Worm (Caenorhabditis elegans) whole organism, young adult: ENCODE data around the gene mcm-2.

Experiments
- F22D6.2 ChIP-seq: sonication (generic microtip); optimal IDR thresholded peaks from 2 replicates; lab custom pipeline; 2016; ENCODE audit warnings: mild to moderate bottlenecking, missing genetic modification characterization, missing compliant biosample characterization
- F23B12.7 ChIP-seq: sonication (generic microtip); optimal IDR thresholded peaks from 2 replicates; lab custom pipeline; 2017; ENCODE audit warnings: missing genetic modification characterization, mild to moderate bottlenecking, missing compliant biosample characterization, antibody characterized with exemption, moderate library complexity; ENCODE audit not compliant: insufficient read depth
- F33H1.4 ChIP-seq: fragments of 200-800 bp; sonication (Bioruptor generic); IDR thresholded peaks from 2 replicates; pipeline ENCODE4 v1.3.6; 2022; ENCODE audit warnings: missing genetic modification reagents, missing genetic modification characterization, missing compliant biosample characterization
- F55B11.4 ChIP-seq: sonication (generic microtip); optimal IDR thresholded peaks from 2 replicates; lab custom pipeline; 2016; ENCODE audit warnings: missing compliant biosample characterization, missing genetic modification characterization, borderline replicate concordance; ENCODE audit not compliant: insufficient read depth
- F57A8.1 ChIP-seq: fragments of 200-800 bp; sonication (Bioruptor generic); optimal IDR thresholded peaks from 2 replicates; lab custom pipeline; 2018; ENCODE audit warnings: mild to moderate bottlenecking, missing genetic modification characterization, moderate library complexity, missing compliant biosample characterization
- K12H6.12 ChIP-seq: fragments of 200-800 bp; sonication (Bioruptor generic); optimal IDR thresholded peaks from 2 replicates; lab custom pipeline; 2018; ENCODE audit warnings: mild to moderate bottlenecking, missing genetic modification characterization, missing compliant biosample characterization
- T26A5.8 ChIP-seq: sonication (generic microtip); optimal IDR thresholded peaks from 2 replicates; lab custom pipeline; 2016; ENCODE audit warnings: missing genetic modification characterization, missing compliant biosample characterization
- Y53G8AR.9 ChIP-seq: fragments of 200-800 bp; sonication (Bioruptor generic); conservative IDR thresholded peaks from 2 replicates; pipeline ENCODE4 v1.3.6; 2022; ENCODE audit warnings: missing genetic modification reagents, missing genetic modification characterization, missing compliant biosample characterization
- Y67H2A.10 ChIP-seq: fragments of 200-800 bp; sonication (Bioruptor generic); conservative IDR thresholded peaks from 2 replicates; pipeline ENCODE4 v1.3.6; 2022; ENCODE audit warnings: missing genetic modification reagents, missing genetic modification characterization, missing compliant biosample characterization
- Y79H2A.3 ChIP-seq: fragments of 200-800 bp; sonication (Bioruptor generic); conservative IDR thresholded peaks from 2 replicates; pipeline ENCODE4 v1.3.6; 2022; ENCODE audit warnings: missing genetic modification reagents, missing genetic modification characterization, missing compliant biosample characterization
- ZK185.1 ChIP-seq: sonication (generic microtip); optimal IDR thresholded peaks from 2 replicates; lab custom pipeline; 2016; ENCODE audit warnings: mild to moderate bottlenecking, missing genetic modification characterization, missing compliant biosample characterization; ENCODE audit not compliant: poor library complexity, severe bottlenecking
- akir-1 ChIP-seq: fragments of 200-800 bp; sonication (Bioruptor generic); optimal IDR thresholded peaks from 2 replicates; lab custom pipeline; 2018; ENCODE audit warnings: mild to moderate bottlenecking, missing genetic modification characterization, moderate library complexity, missing compliant biosample characterization
- ama-1 ChIP-seq, 3 experiments: fragments of 150-350 bp in 1 of 3; sonication (generic microtip) in 2 of 3; optimal IDR thresholded peaks; 2 replicates each; lab custom pipeline; 2014 to 2018; ENCODE audit warnings: missing biosample characterization in 2 of 3, missing genetic modification characterization in 2 of 3, missing genetic modification reagents in 2 of 3
- aptf-3 ChIP-seq: fragments of 200-800 bp; sonication (Bioruptor generic); IDR thresholded peaks from 2 replicates; pipeline ENCODE4 v1.3.6; 2022; ENCODE audit warnings: missing genetic modification characterization, missing compliant biosample characterization
- atf-7 ChIP-seq: sonication (generic microtip); optimal IDR thresholded peaks from 2 replicates; lab custom pipeline; 2017; ENCODE audit warnings: mild to moderate bottlenecking, missing genetic modification characterization, missing compliant biosample characterization
- athp-1 ChIP-seq: sonication (generic microtip); optimal IDR thresholded peaks from 2 replicates; lab custom pipeline; 2017; ENCODE audit warnings: mild to moderate bottlenecking, missing genetic modification characterization, missing compliant biosample characterization
- attf-6 ChIP-seq: fragments of 200-800 bp; sonication (Bioruptor generic); IDR thresholded peaks from 2 replicates; pipeline ENCODE4 v1.3.6; 2022; ENCODE audit warnings: missing genetic modification reagents, missing genetic modification characterization, missing compliant biosample characterization
- bed-1 ChIP-seq: fragments of 200-800 bp; sonication (Bioruptor generic); IDR thresholded peaks from 2 replicates; pipeline ENCODE4 v1.3.6; 2022; ENCODE audit warnings: missing genetic modification reagents, missing genetic modification characterization, missing compliant biosample characterization
- ccch-3 ChIP-seq: fragments of 200-800 bp; sonication (Bioruptor generic); optimal IDR thresholded peaks from 2 replicates; lab custom pipeline; 2018; ENCODE audit warnings: mild to moderate bottlenecking, missing genetic modification characterization, missing compliant biosample characterization
- cebp-1 ChIP-seq, 2 experiments: fragments of 200-800 bp in 1 of 2; sonication (Bioruptor generic) in 1 of 2; sonication (generic microtip) in 1 of 2; IDR thresholded peaks in 1 of 2; optimal IDR thresholded peaks in 1 of 2; 2 replicates each; pipeline versions ENCODE4 v1.3.6 to Lab custom; 2017 to 2022; ENCODE audit warnings: missing compliant biosample characterization in 2 of 2, missing genetic modification characterization in 2 of 2, mild to moderate bottlenecking in 1 of 2, missing genetic modification reagents in 1 of 2, moderate library complexity in 1 of 2
- ceh-27 ChIP-seq: fragments of 200-800 bp; sonication (Bioruptor generic); optimal IDR thresholded peaks from 2 replicates; lab custom pipeline; 2018; ENCODE audit warnings: mild to moderate bottlenecking, missing genetic modification characterization, moderate library complexity, missing compliant biosample characterization
- ceh-58 ChIP-seq: fragments of 200-800 bp; sonication (Bioruptor generic); IDR thresholded peaks from 2 replicates; pipeline ENCODE4 v1.3.6; 2022; ENCODE audit warnings: missing genetic modification characterization, missing compliant biosample characterization
- die-1 ChIP-seq: sonication (generic microtip); optimal IDR thresholded peaks from 2 replicates; lab custom pipeline; 2016; ENCODE audit warnings: missing genotype, mild to moderate bottlenecking, missing genetic modification characterization, missing compliant biosample characterization
- egrh-3 ChIP-seq: fragments of 200-800 bp; sonication (Bioruptor generic); IDR thresholded peaks from 2 replicates; pipeline ENCODE4 v1.3.6; 2022; ENCODE audit warnings: missing genetic modification reagents, missing genetic modification characterization, missing compliant biosample characterization
- gei-17 ChIP-seq: fragments of 200-800 bp; sonication (Bioruptor generic); optimal IDR thresholded peaks from 2 replicates; lab custom pipeline; 2018; ENCODE audit warnings: mild to moderate bottlenecking, missing genetic modification characterization, missing compliant biosample characterization
- him-1 ChIP-seq: sonication (generic microtip); optimal IDR thresholded peaks from 2 replicates; lab custom pipeline; 2016; ENCODE audit warnings: missing genotype, missing genetic modification reagents, missing genetic modification characterization, missing compliant biosample characterization
- hmg-1.2 ChIP-seq: fragments of 200-800 bp; sonication (Bioruptor generic); IDR thresholded peaks from 2 replicates; pipeline ENCODE4 v1.3.6; 2022; ENCODE audit warnings: missing genetic modification reagents, missing genetic modification characterization, missing compliant biosample characterization
- hmg-20 ChIP-seq: fragments of 200-800 bp; sonication (Bioruptor generic); IDR thresholded peaks from 2 replicates; pipeline ENCODE4 v1.3.6; 2022; ENCODE audit warnings: missing genetic modification reagents, missing genetic modification characterization, missing compliant biosample characterization
- lin-40 ChIP-seq: sonication (generic microtip); optimal IDR thresholded peaks from 2 replicates; lab custom pipeline; 2016; ENCODE audit warnings: missing genetic modification characterization, mild to moderate bottlenecking, missing compliant biosample characterization, missing genotype, missing genetic modification reagents
- lsl-1 ChIP-seq: fragments of 200-800 bp; sonication (Bioruptor generic); optimal IDR thresholded peaks from 2 replicates; lab custom pipeline; 2018; ENCODE audit warnings: mild to moderate bottlenecking, missing genetic modification characterization, moderate library complexity, missing compliant biosample characterization
- lsy-27 ChIP-seq: sonication (generic microtip); optimal IDR thresholded peaks from 2 replicates; lab custom pipeline; 2017; ENCODE audit warnings: missing genetic modification characterization, mild to moderate bottlenecking, missing compliant biosample characterization, antibody characterized with exemption, missing genotype, borderline replicate concordance; ENCODE audit not compliant: insufficient read depth
- madf-10 ChIP-seq: sonication (generic microtip); optimal IDR thresholded peaks from 2 replicates; lab custom pipeline; 2016; ENCODE audit warnings: mild to moderate bottlenecking, missing genetic modification characterization, missing compliant biosample characterization
- madf-6 ChIP-seq: fragments of 200-800 bp; sonication (Bioruptor generic); IDR thresholded peaks from 2 replicates; pipeline ENCODE4 v1.3.6; 2022; ENCODE audit warnings: missing genetic modification reagents, missing genetic modification characterization, missing compliant biosample characterization
- mel-28 ChIP-seq: sonication (generic microtip); optimal IDR thresholded peaks from 2 replicates; lab custom pipeline; 2016; ENCODE audit warnings: borderline replicate concordance, mild to moderate bottlenecking, missing genetic modification characterization, missing compliant biosample characterization
- nfya-2 ChIP-seq: fragments of 200-800 bp; sonication (Bioruptor generic); IDR thresholded peaks from 2 replicates; pipeline ENCODE4 v1.3.6; 2022; ENCODE audit warnings: missing genetic modification reagents, missing genetic modification characterization, missing compliant biosample characterization
- nhr-80 ChIP-seq: sonication (generic microtip); optimal IDR thresholded peaks from 2 replicates; lab custom pipeline; 2016; ENCODE audit warnings: missing genetic modification characterization, missing compliant biosample characterization
- nhr-90 ChIP-seq: sonication (generic microtip); optimal IDR thresholded peaks from 2 replicates; lab custom pipeline; 2016; ENCODE audit warnings: missing genotype, mild to moderate bottlenecking, missing genetic modification characterization, missing compliant biosample characterization
- rcor-1 ChIP-seq: fragments of 200-800 bp; sonication (Bioruptor generic); IDR thresholded peaks from 2 replicates; pipeline ENCODE4 v1.3.6; 2022; ENCODE audit warnings: missing genetic modification reagents, missing genetic modification characterization, missing compliant biosample characterization
- rpc-1 ChIP-seq, 2 experiments: fragments of 150-350 bp in 1 of 2; sonication (generic microtip) in 1 of 2; optimal IDR thresholded peaks; 2 replicates each; lab custom pipeline; 2014 to 2018; ENCODE audit warnings: missing biosample characterization in 1 of 2, missing genetic modification characterization in 1 of 2, missing genetic modification reagents in 1 of 2, missing genotype in 1 of 2
- sdz-38 ChIP-seq: sonication (generic microtip); optimal IDR thresholded peaks from 2 replicates; lab custom pipeline; 2016; ENCODE audit warnings: missing genotype, missing genetic modification characterization, missing compliant biosample characterization
- snpc-3.4 ChIP-seq: sonication (generic microtip); optimal IDR thresholded peaks from 2 replicates; lab custom pipeline; 2017; ENCODE audit warnings: missing genetic modification characterization, mild to moderate bottlenecking, missing compliant biosample characterization, antibody characterized with exemption, moderate library complexity, missing genotype, missing genetic modification reagents
- somi-1 ChIP-seq: fragments of 200-800 bp; sonication (Bioruptor generic); optimal IDR thresholded peaks from 2 replicates; lab custom pipeline; 2018; ENCODE audit warnings: mild to moderate bottlenecking, missing genetic modification characterization, missing compliant biosample characterization
- unc-130 ChIP-seq: sonication (generic microtip); optimal IDR thresholded peaks from 2 replicates; lab custom pipeline; 2016; ENCODE audit warnings: missing genetic modification reagents, missing genetic modification characterization, missing compliant biosample characterization
- unc-62 ChIP-seq: fragments of 150-350 bp; optimal IDR thresholded peaks from 2 replicates; lab custom pipeline; 2014; ENCODE audit warnings: missing biosample characterization, missing genetic modification reagents, missing genetic modification characterization
- xnd-1 ChIP-seq: sonication (generic microtip); optimal IDR thresholded peaks from 2 replicates; lab custom pipeline; 2016; ENCODE audit warnings: missing genotype, missing genetic modification reagents, missing genetic modification characterization, missing compliant biosample characterization
- ztf-26 ChIP-seq: sonication (generic microtip); optimal IDR thresholded peaks from 2 replicates; lab custom pipeline; 2017; ENCODE audit warnings: missing genetic modification characterization, missing compliant biosample characterization
- ztf-3 ChIP-seq: fragments of 200-800 bp; sonication (Bioruptor generic); optimal IDR thresholded peaks from 2 replicates; lab custom pipeline; 2018; ENCODE audit warnings: mild to moderate bottlenecking, missing genetic modification characterization, missing compliant biosample characterization

The mcm-2 gene

ce11 chrII:12006575-12007098 lies at the start of gene mcm-2 (continued):
- TF ChIP-seq athp-1 (tag; lab: Kevin White, UChicago) (peak; percentile 86), nhr-80 (tag; lab: Kevin White, UChicago) (peak; percentile 10), rcor-1 (peak; percentile 86), F55B11.4 (tag; lab: Kevin White, UChicago) (no peak), Y67H2A.10 (peak; percentile 71; the same call in 1 of the 2 replicates), die-1 (peak; percentile 36), madf-6 (GFP tag; lab: Robert Waterston, UW) (peak; percentile 99), F57A8.1 (no peak), lsl-1 (GFP tag; lab: Kevin White, UChicago) (peak; percentile 90), unc-130 (GFP tag; lab: Kevin White, UChicago) (peak; percentile 91), Y79H2A.3 (GFP tag; lab: Robert Waterston, UW) (peak; percentile 65; the same call in 1 of the 2 replicates), him-1 (tag; lab: Kevin White, UChicago) (no peak), xnd-1 (peak; percentile 97), nfya-2 (GFP tag; lab: Robert Waterston, UW) (no peak), Y53G8AR.9 (GFP tag; lab: Robert Waterston, UW) (peak; percentile 93; the same call in 1 of the 2 replicates), ama-1 (optimal IDR thresholded peaks at IDR 0.05; lab: Kevin White, UChicago) (no peak), ama-1 (GFP tag; optimal IDR thresholded peaks at IDR 0.05; lab: Kevin White, UChicago) (no peak), attf-6 (GFP tag; lab: Robert Waterston, UW) (peak; percentile 84), egrh-3 (GFP tag; lab: Robert Waterston, UW) (no peak), nhr-90 (tag; lab: Kevin White, UChicago) (no peak), ceh-58 (GFP tag; lab: Robert Waterston, UW) (no peak), ztf-26 (tag; lab: Kevin White, UChicago) (no peak), unc-62 (GFP tag; lab: Kevin White, UChicago) (no peak), cebp-1 (GFP tag; IDR thresholded peaks at IDR 0.05; lab: Robert Waterston, UW) (no peak), cebp-1 (tag; optimal IDR thresholded peaks at IDR 0.05; lab: Kevin White, UChicago) (no peak), F23B12.7 (tag; lab: Kevin White, UChicago) (peak; percentile 69), ccch-3 (GFP tag; lab: Kevin White, UChicago) (no peak), hmg-20 (GFP tag; lab: Robert Waterston, UW) (no peak), ztf-3 (GFP tag; lab: Kevin White, UChicago) (no peak), snpc-3.4 (tag; lab: Kevin White, UChicago) (peak; percentile 95), ceh-27 (GFP tag; lab: Kevin White, UChicago) (no peak), hmg-1.2 (GFP tag; lab: Robert Waterston, UW) (peak; percentile 73), rpc-1 (optimal IDR thresholded peaks at IDR 0.05; lab: Kevin White, UChicago) (no peak), rpc-1 (tag; optimal IDR thresholded peaks at IDR 0.05; lab: Kevin White, UChicago) (peak; percentile 9), sdz-38 (no peak), gei-17 (GFP tag; lab: Kevin White, UChicago) (no peak), F33H1.4 (peak; percentile 90), madf-10 (tag; lab: Kevin White, UChicago) (no peak), bed-1 (GFP tag; lab: Robert Waterston, UW) (no peak), lsy-27 (no peak), aptf-3 (GFP tag; lab: Robert Waterston, UW) (no peak), akir-1 (GFP tag; lab: Kevin White, UChicago) (no peak), F22D6.2 (no peak), T26A5.8 (tag; lab: Kevin White, UChicago) (no peak), somi-1 (GFP tag; lab: Kevin White, UChicago) (no peak), ZK185.1 (no peak), atf-7 (tag; lab: Kevin White, UChicago) (peak; percentile 93), mel-28 (tag; lab: Kevin White, UChicago) (no peak), K12H6.12 (tag; lab: Kevin White, UChicago) (no peak), lin-40 (tag; lab: Kevin White, UChicago) (no peak)
